Fruit fly (Drosophila melanogaster) whole organism, pupa: Measurements from ENCODE around the gene Lectin-galC1.

Experiments used
- CG10348 ChIP-seq: fragments of 200-800 bp; sonication (Bioruptor generic); IDR thresholded peaks from 2 replicates; pipeline ENCODE4 v1.3.6; 2022; ENCODE audit warnings: missing biosample characterization, missing genetic modification characterization
- CG13204 ChIP-seq: fragments of 200-800 bp; sonication (Bioruptor generic); optimal IDR thresholded peaks from 2 replicates; lab custom pipeline; 2018; ENCODE audit warnings: missing biosample characterization, mild to moderate bottlenecking, missing genetic modification characterization, moderate library complexity
- CG17806 ChIP-seq: fragments of 200-800 bp; sonication (Bioruptor generic); optimal IDR thresholded peaks from 2 replicates; lab custom pipeline; 2018; ENCODE audit warnings: missing biosample characterization, mild to moderate bottlenecking, missing genetic modification characterization, moderate library complexity
- CG34367 ChIP-seq: fragments of 200-800 bp; sonication (Bioruptor generic); optimal IDR thresholded peaks from 2 replicates; lab custom pipeline; 2018; ENCODE audit warnings: missing biosample characterization, mild to moderate bottlenecking, missing genetic modification characterization
- CG4496 ChIP-seq: fragments of 200-800 bp; sonication (Bioruptor generic); IDR thresholded peaks from 3 replicates; pipeline ENCODE4 v1.3.6; 2022; ENCODE audit warnings: missing biosample characterization, missing genetic modification characterization
- CG8301 ChIP-seq: fragments of 200-800 bp; sonication (Bioruptor generic); optimal IDR thresholded peaks from 2 replicates; lab custom pipeline; 2018; ENCODE audit warnings: missing biosample characterization, mild to moderate bottlenecking, missing genetic modification characterization
- CG9948 ChIP-seq: fragments of 200-800 bp; sonication (Bioruptor generic); optimal IDR thresholded peaks from 2 replicates; lab custom pipeline; 2018; ENCODE audit warnings: missing biosample characterization, mild to moderate bottlenecking, missing genetic modification characterization, moderate library complexity
- D1 ChIP-seq: fragments of 200-800 bp; sonication (Bioruptor generic); optimal IDR thresholded peaks from 2 replicates; lab custom pipeline; 2018; ENCODE audit warnings: missing biosample characterization, mild to moderate bottlenecking, missing genetic modification characterization, moderate library complexity
- EcR ChIP-seq: fragments of 200-800 bp; sonication (Bioruptor generic); optimal IDR thresholded peaks from 3 replicates; lab custom pipeline; 2019; ENCODE audit warnings: missing biosample characterization, missing genetic modification characterization, mild to moderate bottlenecking, moderate library complexity, missing genetic modification reagents
- Ets98B ChIP-seq: fragments of 200-800 bp; sonication (Bioruptor generic); IDR thresholded peaks from 2 replicates; pipeline ENCODE4 v1.3.6; 2022; ENCODE audit warnings: missing biosample characterization, missing genetic modification characterization
- Pif1A ChIP-seq: fragments of 200-800 bp; sonication (Bioruptor generic); optimal IDR thresholded peaks from 3 replicates; lab custom pipeline; 2016; ENCODE audit warnings: missing biosample characterization, missing genetic modification characterization

DNA sequence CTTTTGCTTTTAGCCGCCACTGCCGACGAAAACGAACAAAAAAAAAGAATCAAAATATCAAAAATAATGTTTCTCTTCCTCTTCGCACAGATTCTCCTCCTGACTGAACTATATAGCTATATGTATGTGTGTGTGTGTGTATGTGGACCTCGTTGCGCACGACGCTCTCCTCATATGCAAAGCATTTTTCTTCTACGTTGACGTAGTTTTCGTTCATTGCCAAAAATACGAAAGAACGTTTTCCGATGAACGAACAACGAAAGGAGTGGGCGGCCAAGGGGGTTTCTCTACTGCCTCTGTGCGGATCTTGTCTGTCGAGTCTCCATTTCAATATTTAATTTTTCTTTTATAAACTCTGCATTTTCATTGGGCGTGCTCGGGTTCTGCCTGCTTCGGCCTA lies 12.4 kb upstream of the Lectin-galC1 start:
- TF ChIP-seq Pif1A (no peak), CG17806 (tag; lab: Kevin White, UChicago) (no peak), CG10348 (no peak), CG4496 (no peak), Ets98B (GFP tag; lab: Robert Waterston, UW) (no peak), CG34367 (tag; lab: Kevin White, UChicago) (no peak), CG13204 (GFP tag; lab: Kevin White, UChicago) (no peak), CG9948 (tag; lab: Kevin White, UChicago) (no peak), D1 (tag; lab: Kevin White, UChicago) (no peak), CG8301 (tag; lab: Kevin White, UChicago) (no peak), EcR (GFP tag; lab: Kevin White, UChicago) (no peak)
